8 worm cellular contexts compared by ENCODE assay signal in genomic region chrIII:11921658-11922098, ce11.
TF ChIP-seq lines count a peak whose summit lies in the region.

TSS of gene Y56A3A.22 (plus strand) at chrIII:11921692.

TF ChIP-seq in whole organism, L1 larva, 84 proteins besides CTCF, POLR2A, EP300 and RAD21 (continues in another document):
- no peak for TF ChIP-seq xbp-1 (tag; optimal IDR thresholded peaks at IDR 0.05; lab: Kevin White, UChicago)
- peak in 1 of 2 experiments; percentile 29 for TF ChIP-seq lin-35 (GFP tag; optimal IDR thresholded peaks at IDR 0.05; lab: Kevin White, UChicago)
- TF ChIP-seq fos-1 (tag; optimal IDR thresholded peaks at IDR 0.05; lab: Kevin White, UChicago), result no peak
- no peak for TF ChIP-seq unc-86 (tag; optimal IDR thresholded peaks at IDR 0.05; lab: Kevin White, UChicago)
- TF ChIP-seq ztf-11 (tag; optimal IDR thresholded peaks at IDR 0.05; lab: Kevin White, UChicago), result no peak
- peak; percentile 25 for TF ChIP-seq grh-1 (GFP tag; IDR thresholded peaks at IDR 0.05; lab: Robert Waterston, UW)
- TF ChIP-seq lsy-2 (tag; optimal IDR thresholded peaks at IDR 0.05; lab: Kevin White, UChicago), result peak in 1 of 2 experiments; percentile 7
- TF ChIP-seq nhr-90 (tag; optimal IDR thresholded peaks at IDR 0.05; lab: Kevin White, UChicago; ENCODE audit: poor library complexity), result peak; percentile 57
- peak; percentile 33 for TF ChIP-seq pax-3 (tag; optimal IDR thresholded peaks at IDR 0.05; lab: Kevin White, UChicago)
- peak; percentile 7 for TF ChIP-seq tbx-2 (tag; optimal IDR thresholded peaks at IDR 0.05; lab: Kevin White, UChicago)
- peak; percentile 14 for TF ChIP-seq snu-23 (GFP tag; optimal IDR thresholded peaks at IDR 0.05; lab: Kevin White, UChicago)

TF ChIP-seq in whole organism, L2 larva, 48 proteins besides CTCF, POLR2A, EP300 and RAD21 (continues in another document):
- TF ChIP-seq ceh-16 (tag; optimal IDR thresholded peaks at IDR 0.05; lab: Kevin White, UChicago), result no peak
- peak in 1 of 2 experiments; percentile 57 for TF ChIP-seq lsy-2 (tag; optimal IDR thresholded peaks at IDR 0.05; lab: Kevin White, UChicago)
- no peak for TF ChIP-seq lin-39 (tag; optimal IDR thresholded peaks at IDR 0.05; lab: Kevin White, UChicago)
- TF ChIP-seq Y55F3AM.14 (GFP tag; optimal IDR thresholded peaks at IDR 0.05; lab: Kevin White, UChicago), result peak; percentile 31
- peak; percentile 3 for TF ChIP-seq unc-55 (GFP tag; optimal IDR thresholded peaks at IDR 0.05; lab: Kevin White, UChicago)
- TF ChIP-seq nhr-129 (tag; optimal IDR thresholded peaks at IDR 0.05; lab: Kevin White, UChicago), result peak; percentile 33
- peak; percentile 11 for TF ChIP-seq gmeb-1 (tag; optimal IDR thresholded peaks at IDR 0.05; lab: Kevin White, UChicago)
- TF ChIP-seq C34F6.9 (tag; optimal IDR thresholded peaks at IDR 0.05; lab: Kevin White, UChicago), result no peak
- TF ChIP-seq ama-1 (optimal IDR thresholded peaks at IDR 0.05; lab: Kevin White, UChicago), result peak; percentile 39
- peak; percentile 26 for TF ChIP-seq nhr-21 (tag; optimal IDR thresholded peaks at IDR 0.05; lab: Kevin White, UChicago)
- TF ChIP-seq lin-13 (GFP tag; optimal IDR thresholded peaks at IDR 0.05; lab: Kevin White, UChicago), result peak; percentile 31

TF ChIP-seq in whole organism, L3 larva, 47 proteins besides CTCF, POLR2A, EP300 and RAD21:
- TF ChIP-seq lsy-12 (tag; optimal IDR thresholded peaks at IDR 0.05; lab: Kevin White, UChicago) (peak; percentile 57), unc-39 (tag; optimal IDR thresholded peaks at IDR 0.05; lab: Kevin White, UChicago) (no peak), ama-1 (optimal IDR thresholded peaks at IDR 0.05; lab: Kevin White, UChicago) (peak; percentile 92), nhr-237 (tag; optimal IDR thresholded peaks at IDR 0.05; lab: Kevin White, UChicago) (no peak), elt-3 (tag; optimal IDR thresholded peaks at IDR 0.05; lab: Kevin White, UChicago) (peak in 1 of 3 experiments; percentile 25), nhr-43 (tag; optimal IDR thresholded peaks at IDR 0.05; lab: Kevin White, UChicago; ENCODE audit: poor library complexity, severe bottlenecking) (peak; percentile 33), nhr-11 (tag; optimal IDR thresholded peaks at IDR 0.05; lab: Kevin White, UChicago) (no peak), nfya-1 (tag; optimal IDR thresholded peaks at IDR 0.05; lab: Kevin White, UChicago; ENCODE audit: insufficient read depth) (peak; percentile 36), elt-2 (tag; optimal IDR thresholded peaks at IDR 0.05; lab: Kevin White, UChicago) (peak; percentile 21)

TF ChIP-seq in whole organism, L4 larva, 104 proteins besides CTCF, POLR2A, EP300 and RAD21 (continues in another document):
- TF ChIP-seq F37D6.2 (tag; optimal IDR thresholded peaks at IDR 0.05; lab: Kevin White, UChicago) (no peak), dmd-6 (GFP tag; IDR thresholded peaks at IDR 0.05; lab: Robert Waterston, UW) (no peak), F44E2.7 (GFP tag; IDR thresholded peaks at IDR 0.05; lab: Robert Waterston, UW) (no peak), saeg-2 (GFP tag; IDR thresholded peaks at IDR 0.05; lab: Robert Waterston, UW) (no peak), dpl-1 (GFP tag; optimal IDR thresholded peaks at IDR 0.05; lab: Kevin White, UChicago) (no peak), Y105C5A.15 (GFP tag; IDR thresholded peaks at IDR 0.05; lab: Robert Waterston, UW) (no peak), lin-39 (tag; optimal IDR thresholded peaks at IDR 0.05; lab: Kevin White, UChicago) (no peak), spr-3 (GFP tag; optimal IDR thresholded peaks at IDR 0.05; lab: Kevin White, UChicago) (peak; percentile 67), snpc-4 (tag; optimal IDR thresholded peaks at IDR 0.05; lab: Kevin White, UChicago) (no peak), nhr-28 (tag; optimal IDR thresholded peaks at IDR 0.05; lab: Kevin White, UChicago) (no peak), ama-1 (optimal IDR thresholded peaks at IDR 0.05; lab: Kevin White, UChicago) (peak; percentile 92), ZK546.5 (tag; optimal IDR thresholded peaks at IDR 0.05; lab: Kevin White, UChicago) (no peak), egl-27 (tag; optimal IDR thresholded peaks at IDR 0.05; lab: Kevin White, UChicago) (no peak), lin-1 (GFP tag; IDR thresholded peaks at IDR 0.05; lab: Robert Waterston, UW) (no peak)

TF ChIP-seq in whole organism, early embryonic, 17 proteins besides CTCF, POLR2A, EP300 and RAD21:
- TF ChIP-seq ceh-36 (tag; optimal IDR thresholded peaks at IDR 0.05; lab: Kevin White, UChicago) (no peak), aly-1 (tag; optimal IDR thresholded peaks at IDR 0.05; lab: Kevin White, UChicago) (no peak), B0310.2 (tag; optimal IDR thresholded peaks at IDR 0.05; lab: Kevin White, UChicago) (peak; percentile 33), ama-1 (optimal IDR thresholded peaks at IDR 0.05; lab: Kevin White, UChicago) (peak; percentile 85), hmg-4 (GFP tag; optimal IDR thresholded peaks at IDR 0.05; lab: Kevin White, UChicago) (peak; percentile 15)

TF ChIP-seq in whole organism, late embryonic, 69 proteins besides CTCF, POLR2A, EP300 and RAD21:
- no peak for TF ChIP-seq ref-2 (tag; optimal IDR thresholded peaks at IDR 0.05; lab: Kevin White, UChicago)
- no peak for TF ChIP-seq ceh-2 (tag; optimal IDR thresholded peaks at IDR 0.05; lab: Kevin White, UChicago)
- no peak for TF ChIP-seq nhr-11 (tag; optimal IDR thresholded peaks at IDR 0.05; lab: Kevin White, UChicago)
- no peak for TF ChIP-seq rnt-1 (tag; optimal IDR thresholded peaks at IDR 0.05; lab: Kevin White, UChicago)
- no peak for TF ChIP-seq pha-2 (tag; optimal IDR thresholded peaks at IDR 0.05; lab: Kevin White, UChicago)
- TF ChIP-seq ama-1 (optimal IDR thresholded peaks at IDR 0.05; lab: Kevin White, UChicago), result peak; percentile 72

TF ChIP-seq in whole organism, midembryonic, 9 proteins besides CTCF, POLR2A, EP300 and RAD21:
- TF ChIP-seq ztf-29 (GFP tag; IDR thresholded peaks at IDR 0.05; lab: Robert Waterston, UW), result no peak
- no peak for TF ChIP-seq med-1 (GFP tag; optimal IDR thresholded peaks at IDR 0.05; lab: Kevin White, UChicago; ENCODE audit: insufficient read depth)
- TF ChIP-seq flt-1 (GFP tag; IDR thresholded peaks at IDR 0.05; lab: Robert Waterston, UW), result 0 out of 2 replicates have a peak, but pooled peaks have one; percentile 34

TF ChIP-seq in whole organism, young adult, 124 proteins besides CTCF, POLR2A, EP300 and RAD21 (continues in another document):
- TF ChIP-seq K12H6.12 (tag; optimal IDR thresholded peaks at IDR 0.05; lab: Kevin White, UChicago) (peak; percentile 35), ztf-25 (GFP tag; IDR thresholded peaks at IDR 0.05; lab: Robert Waterston, UW) (no peak), madf-10 (tag; optimal IDR thresholded peaks at IDR 0.05; lab: Kevin White, UChicago) (peak; percentile 43), ztf-3 (GFP tag; optimal IDR thresholded peaks at IDR 0.05; lab: Kevin White, UChicago) (peak; percentile 72), aptf-3 (GFP tag; IDR thresholded peaks at IDR 0.05; lab: Robert Waterston, UW) (peak; percentile 73; the same call in 1 of the 2 replicates), mcd-1 (GFP tag; IDR thresholded peaks at IDR 0.05; lab: Robert Waterston, UW) (peak; percentile 46), F57A8.1 (GFP tag; optimal IDR thresholded peaks at IDR 0.05; lab: Kevin White, UChicago) (no peak), pbrm-1 (GFP tag; IDR thresholded peaks at IDR 0.05; lab: Robert Waterston, UW) (peak; percentile 81), F52B5.7 (tag; optimal IDR thresholded peaks at IDR 0.05; lab: Kevin White, UChicago) (peak; percentile 87), nhr-120 (GFP tag; IDR thresholded peaks at IDR 0.05; lab: Robert Waterston, UW) (0 out of 2 replicates have a peak, but pooled peaks have one; percentile 58), mxl-1 (tag; optimal IDR thresholded peaks at IDR 0.05; lab: Kevin White, UChicago) (no peak), cebp-2 (GFP tag; IDR thresholded peaks at IDR 0.05; lab: Robert Waterston, UW) (0 out of 2 replicates have a peak, but pooled peaks have one; percentile 76), chd-7 (tag; optimal IDR thresholded peaks at IDR 0.05; lab: Kevin White, UChicago) (peak; percentile 84), hrde-1 (tag; optimal IDR thresholded peaks at IDR 0.05; lab: Kevin White, UChicago; ENCODE audit: borderline replicate concordance) (peak; percentile 44), lin-35 (GFP tag; optimal IDR thresholded peaks at IDR 0.05; lab: Kevin White, UChicago) (no peak), ztf-28 (GFP tag; IDR thresholded peaks at IDR 0.05; lab: Robert Waterston, UW) (no peak), F33H1.4 (GFP tag; IDR thresholded peaks at IDR 0.05; lab: Robert Waterston, UW) (no peak), lsl-1 (GFP tag; optimal IDR thresholded peaks at IDR 0.05; lab: Kevin White, UChicago) (no peak), T07F8.4 (tag; optimal IDR thresholded peaks at IDR 0.05; lab: Kevin White, UChicago) (no peak), ztf-26 (tag; optimal IDR thresholded peaks at IDR 0.05; lab: Kevin White, UChicago) (no peak), akir-1 (GFP tag; optimal IDR thresholded peaks at IDR 0.05; lab: Kevin White, UChicago) (no peak), attf-5 (GFP tag; optimal IDR thresholded peaks at IDR 0.05; lab: Kevin White, UChicago) (no peak), hmg-20 (GFP tag; IDR thresholded peaks at IDR 0.05; lab: Robert Waterston, UW) (peak; percentile 30; the same call in 1 of the 2 replicates), fkh-3 (tag; optimal IDR thresholded peaks at IDR 0.05; lab: Kevin White, UChicago) (peak; percentile 38), sdz-38 (tag; optimal IDR thresholded peaks at IDR 0.05; lab: Kevin White, UChicago) (no peak), F10E7.11 (tag; optimal IDR thresholded peaks at IDR 0.05; lab: Kevin White, UChicago) (peak; percentile 20), lin-40 (tag; optimal IDR thresholded peaks at IDR 0.05; lab: Kevin White, UChicago) (peak; percentile 57), repo-1 (tag; optimal IDR thresholded peaks at IDR 0.05; lab: Kevin White, UChicago) (peak; percentile 93), mel-28 (tag; optimal IDR thresholded peaks at IDR 0.05; lab: Kevin White, UChicago; ENCODE audit: borderline replicate concordance) (no peak), athp-1 (tag; optimal IDR thresholded peaks at IDR 0.05; lab: Kevin White, UChicago) (peak; percentile 81), C06A6.2 (GFP tag; conservative IDR thresholded peaks at IDR 0.05; lab: Robert Waterston, UW) (no peak), egl-44 (GFP tag; IDR thresholded peaks at IDR 0.05; lab: Robert Waterston, UW) (no peak), ceh-100 (GFP tag; IDR thresholded peaks at IDR 0.05; lab: Robert Waterston, UW) (0 out of 2 replicates have a peak, but pooled peaks have one; percentile 26), dpl-1 (GFP tag; optimal IDR thresholded peaks at IDR 0.05; lab: Kevin White, UChicago) (no peak), ceh-40 (GFP tag; IDR thresholded peaks at IDR 0.05; lab: Robert Waterston, UW) (no peak), T26A5.8 (tag; optimal IDR thresholded peaks at IDR 0.05; lab: Kevin White, UChicago) (no peak), ccch-3 (GFP tag; optimal IDR thresholded peaks at IDR 0.05; lab: Kevin White, UChicago) (no peak), bed-2 (GFP tag; IDR thresholded peaks at IDR 0.05; lab: Robert Waterston, UW) (no peak)
